Comparison of ENCODE assay signal across 1 fruit fly cellular context in genomic region chr3L:7988828-7989673, dm6.
TF ChIP-seq lines count a peak whose summit lies in the region.

No protein-coding gene starts in this region.

TF ChIP-seq in whole organism, embryonic, 481 proteins besides CTCF, POLR2A, EP300 and RAD21 (continued from another document):
- peak; percentile 80 for TF ChIP-seq CG10959 (GFP tag; IDR thresholded peaks at IDR 0.05; lab: Robert Waterston, UW)
- peak; percentile 83 for TF ChIP-seq CG15601 (tag; optimal IDR thresholded peaks at IDR 0.05; lab: Kevin White, UChicago)
- peak; percentile 63 for TF ChIP-seq CG7271 (tag; optimal IDR thresholded peaks at IDR 0.05; lab: Kevin White, UChicago)
- TF ChIP-seq Sox102F (GFP tag; optimal IDR thresholded peaks at IDR 0.05; lab: Kevin White, UChicago): peak; percentile 71
- TF ChIP-seq MBD-R2 (GFP tag; IDR thresholded peaks at IDR 0.05; lab: Robert Waterston, UW): 0 out of 2 replicates have a peak, but pooled peaks have one; percentile 12
- TF ChIP-seq oc (tag; optimal IDR thresholded peaks at IDR 0.05; lab: Kevin White, UChicago): peak; percentile 47
- TF ChIP-seq CG11504 (tag; optimal IDR thresholded peaks at IDR 0.05; lab: Kevin White, UChicago): peak; percentile 74
- TF ChIP-seq YL-1 (GFP tag; optimal IDR thresholded peaks at IDR 0.05; lab: Kevin White, UChicago): peak; percentile 25
- no peak for TF ChIP-seq Hey (tag; optimal IDR thresholded peaks at IDR 0.05; lab: Kevin White, UChicago)
- no peak for TF ChIP-seq CG16779 (GFP tag; IDR thresholded peaks at IDR 0.05; lab: Robert Waterston, UW)
- TF ChIP-seq CG11398 (GFP tag; optimal IDR thresholded peaks at IDR 0.05; lab: Kevin White, UChicago): no peak
- peak; percentile 61 for TF ChIP-seq Lhr (GFP tag; optimal IDR thresholded peaks at IDR 0.05; lab: Kevin White, UChicago)
- TF ChIP-seq Bgb (GFP tag; IDR thresholded peaks at IDR 0.05; lab: Robert Waterston, UW; ENCODE audit: partially characterized antibody): no peak
- TF ChIP-seq CG10431 (GFP tag; optimal IDR thresholded peaks at IDR 0.05; lab: Kevin White, UChicago): peak; percentile 56
- TF ChIP-seq Dek (tag; optimal IDR thresholded peaks at IDR 0.05; lab: Kevin White, UChicago): no peak
- TF ChIP-seq cato (GFP tag; optimal IDR thresholded peaks at IDR 0.05; lab: Kevin White, UChicago; ENCODE audit: borderline replicate concordance): peak; percentile 56
- peak in 1 of 3 experiments; percentile 92 for TF ChIP-seq lola (GFP tag; optimal IDR thresholded peaks at IDR 0.05; lab: Kevin White, UChicago)
- TF ChIP-seq CG6175 (GFP tag; IDR thresholded peaks at IDR 0.05; lab: Robert Waterston, UW): no peak
- TF ChIP-seq Hsf (GFP tag; optimal IDR thresholded peaks at IDR 0.05; lab: Kevin White, UChicago): peak; percentile 52
- TF ChIP-seq gcm2 (GFP tag; optimal IDR thresholded peaks at IDR 0.05; lab: Kevin White, UChicago): peak; percentile 24
- TF ChIP-seq ems (GFP tag; optimal IDR thresholded peaks at IDR 0.05; lab: Kevin White, UChicago): peak; percentile 9
- TF ChIP-seq CG15011 (GFP tag; optimal IDR thresholded peaks at IDR 0.05; lab: Kevin White, UChicago): peak; percentile 15
- TF ChIP-seq Awh (GFP tag; IDR thresholded peaks at IDR 0.05; lab: Robert Waterston, UW): peak; percentile 45; the same call in 1 of the 2 replicates
- peak; percentile 71 for TF ChIP-seq Kr (GFP tag; optimal IDR thresholded peaks at IDR 0.05; lab: Kevin White, UChicago)
- TF ChIP-seq CG30431 (GFP tag; optimal IDR thresholded peaks at IDR 0.05; lab: Kevin White, UChicago): peak; percentile 28
- peak; percentile 74 for TF ChIP-seq Ets65A (GFP tag; lab: Kevin White, UChicago)
- TF ChIP-seq CG9727 (GFP tag; optimal IDR thresholded peaks at IDR 0.05; lab: Kevin White, UChicago): peak; percentile 90
- peak; percentile 35; the same call in 1 of the 3 replicates for TF ChIP-seq Mrtf (GFP tag; IDR thresholded peaks at IDR 0.05; lab: Robert Waterston, UW)
- TF ChIP-seq dpn (GFP tag; optimal IDR thresholded peaks at IDR 0.05; lab: Kevin White, UChicago): peak; percentile 44 to 54
- TF ChIP-seq CG16813 (GFP tag; IDR thresholded peaks at IDR 0.05; lab: Robert Waterston, UW; ENCODE audit: partially characterized antibody): no peak
- TF ChIP-seq Stat92E (GFP tag; optimal IDR thresholded peaks at IDR 0.05; lab: Kevin White, UChicago): peak in 1 of 3 experiments; percentile 46
- TF ChIP-seq gfzf (GFP tag; optimal IDR thresholded peaks at IDR 0.05; lab: Kevin White, UChicago): no peak
- peak; percentile 29 for TF ChIP-seq Deaf1 (tag; optimal IDR thresholded peaks at IDR 0.05; lab: Kevin White, UChicago)
- peak; percentile 14 for TF ChIP-seq shn (GFP tag; optimal IDR thresholded peaks at IDR 0.05; lab: Kevin White, UChicago)
- 0 out of 2 replicates have a peak, but pooled peaks have one; percentile 21 for TF ChIP-seq gsb (GFP tag; IDR thresholded peaks at IDR 0.05; lab: Robert Waterston, UW)
- TF ChIP-seq CG2875 (GFP tag; optimal IDR thresholded peaks at IDR 0.05; lab: Kevin White, UChicago): peak; percentile 51
- peak; percentile 84 for TF ChIP-seq CG17829 (tag; optimal IDR thresholded peaks at IDR 0.05; lab: Kevin White, UChicago)
- peak; percentile 16 for TF ChIP-seq CG2120 (GFP tag; optimal IDR thresholded peaks at IDR 0.05; lab: Kevin White, UChicago)
- peak; percentile 55 for TF ChIP-seq lilli (GFP tag; optimal IDR thresholded peaks at IDR 0.05; lab: Kevin White, UChicago)
- peak; percentile 73 for TF ChIP-seq vvl (GFP tag; IDR thresholded peaks at IDR 0.05; lab: Robert Waterston, UW)
- TF ChIP-seq dan (GFP tag; IDR thresholded peaks at IDR 0.05; lab: Robert Waterston, UW): no peak; the same call in 1 of the 2 replicates
- peak; percentile 38 for TF ChIP-seq Abd-B (GFP tag; optimal IDR thresholded peaks at IDR 0.05; lab: Kevin White, UChicago)
